Fruit fly (Drosophila melanogaster): ENCODE results near the gene Hmbs.

- no peak for TF ChIP-seq psq (GFP tag; optimal IDR thresholded peaks at IDR 0.05)
- TF ChIP-seq CG32264 (GFP tag; optimal IDR thresholded peaks at IDR 0.05), result no peak
- TF ChIP-seq Vsx2 (GFP tag; optimal IDR thresholded peaks at IDR 0.05; ENCODE audit: partially characterized antibody), result no peak
- no peak for TF ChIP-seq h (GFP tag; optimal IDR thresholded peaks at IDR 0.05)
- TF ChIP-seq ey (GFP tag; optimal IDR thresholded peaks at IDR 0.05), result no peak
- TF ChIP-seq Myc (optimal IDR thresholded peaks at IDR 0.05), result peak; percentile 32
- no peak for TF ChIP-seq Sp1 (GFP tag; optimal IDR thresholded peaks at IDR 0.05)
- TF ChIP-seq jim (GFP tag; optimal IDR thresholded peaks at IDR 0.05), result no peak
- no peak for TF ChIP-seq GATAd (GFP tag; optimal IDR thresholded peaks at IDR 0.05)
- no peak for TF ChIP-seq fru (GFP tag; optimal IDR thresholded peaks at IDR 0.05)
- no peak for TF ChIP-seq Mio (GFP tag; optimal IDR thresholded peaks at IDR 0.05)
Measured at dm6 chr3L:1302234-1302949, 32.3 kb upstream of the Hmbs start, which contains the start of the genes Rac1 and Acat2.

All from whole organism, wandering third instar larva.